Worm (Caenorhabditis elegans) whole organism, young adult: ENCODE measurements around the gene srp-2.

Experiments used
- B0019.2 ChIP-seq: fragments of 200-800 bp; sonication (Bioruptor generic); conservative IDR thresholded peaks from 2 replicates; pipeline ENCODE4 v1.3.6; 2022; ENCODE audit warnings: missing genetic modification reagents, missing genetic modification characterization, missing compliant biosample characterization
- B0035.1 ChIP-seq: sonication (generic microtip); optimal IDR thresholded peaks from 2 replicates; lab custom pipeline; 2016; ENCODE audit warnings: missing genetic modification characterization, mild to moderate bottlenecking, missing compliant biosample characterization, missing genotype, missing genetic modification reagents
- B0336.3 ChIP-seq: fragments of 200-800 bp; sonication (Bioruptor generic); IDR thresholded peaks from 2 replicates; pipeline ENCODE4 v1.3.6; 2022; ENCODE audit warnings: missing genetic modification characterization, missing compliant biosample characterization
- F10E7.11 ChIP-seq: sonication (generic microtip); optimal IDR thresholded peaks from 2 replicates; lab custom pipeline; 2017; ENCODE audit warnings: mild to moderate bottlenecking, missing genetic modification characterization, moderate library complexity, missing compliant biosample characterization
- F22D6.2 ChIP-seq: sonication (generic microtip); optimal IDR thresholded peaks from 2 replicates; lab custom pipeline; 2016; ENCODE audit warnings: mild to moderate bottlenecking, missing genetic modification characterization, missing compliant biosample characterization
- F39B2.1 ChIP-seq: fragments of 200-800 bp; sonication (Bioruptor generic); IDR thresholded peaks from 2 replicates; pipeline ENCODE4 v1.3.6; 2022; ENCODE audit warnings: missing genetic modification reagents, missing genetic modification characterization, missing compliant biosample characterization
- F49E8.2 ChIP-seq: sonication (generic microtip); optimal IDR thresholded peaks from 3 replicates; lab custom pipeline; 2017; ENCODE audit warnings: missing genetic modification characterization, mild to moderate bottlenecking, missing compliant biosample characterization, antibody characterized with exemption, moderate library complexity; ENCODE audit not compliant: insufficient read depth
- F57A8.1 ChIP-seq: fragments of 200-800 bp; sonication (Bioruptor generic); optimal IDR thresholded peaks from 2 replicates; lab custom pipeline; 2018; ENCODE audit warnings: mild to moderate bottlenecking, missing genetic modification characterization, moderate library complexity, missing compliant biosample characterization
- K11D2.4 ChIP-seq: fragments of 200-800 bp; sonication (Bioruptor generic); IDR thresholded peaks from 2 replicates; pipeline ENCODE4 v1.3.6; 2022; ENCODE audit warnings: missing genetic modification reagents, missing genetic modification characterization, missing compliant biosample characterization
- Y53G8AR.9 ChIP-seq: fragments of 200-800 bp; sonication (Bioruptor generic); conservative IDR thresholded peaks from 2 replicates; pipeline ENCODE4 v1.3.6; 2022; ENCODE audit warnings: missing genetic modification reagents, missing genetic modification characterization, missing compliant biosample characterization
- Y67H2A.10 ChIP-seq: fragments of 200-800 bp; sonication (Bioruptor generic); conservative IDR thresholded peaks from 2 replicates; pipeline ENCODE4 v1.3.6; 2022; ENCODE audit warnings: missing genetic modification reagents, missing genetic modification characterization, missing compliant biosample characterization
- akir-1 ChIP-seq: fragments of 200-800 bp; sonication (Bioruptor generic); optimal IDR thresholded peaks from 2 replicates; lab custom pipeline; 2018; ENCODE audit warnings: mild to moderate bottlenecking, missing genetic modification characterization, moderate library complexity, missing compliant biosample characterization
- aptf-2 ChIP-seq: fragments of 200-800 bp; sonication (Bioruptor generic); conservative IDR thresholded peaks from 2 replicates; pipeline ENCODE4 v1.3.6; 2022; ENCODE audit warnings: missing genetic modification reagents, missing genetic modification characterization, missing compliant biosample characterization
- atf-7 ChIP-seq: sonication (generic microtip); optimal IDR thresholded peaks from 2 replicates; lab custom pipeline; 2017; ENCODE audit warnings: mild to moderate bottlenecking, missing genetic modification characterization, missing compliant biosample characterization
- athp-1 ChIP-seq: sonication (generic microtip); optimal IDR thresholded peaks from 2 replicates; lab custom pipeline; 2017; ENCODE audit warnings: mild to moderate bottlenecking, missing genetic modification characterization, missing compliant biosample characterization
- bed-2 ChIP-seq: fragments of 200-800 bp; sonication (Bioruptor generic); IDR thresholded peaks from 2 replicates; pipeline ENCODE4 v1.3.6; 2022; ENCODE audit warnings: missing genetic modification reagents, missing genetic modification characterization, missing compliant biosample characterization
- ceh-100 ChIP-seq: fragments of 200-800 bp; sonication (Bioruptor generic); IDR thresholded peaks from 2 replicates; pipeline ENCODE4 v1.3.6; 2022; ENCODE audit warnings: missing genetic modification reagents, missing genetic modification characterization, missing compliant biosample characterization
- ceh-58 ChIP-seq: fragments of 200-800 bp; sonication (Bioruptor generic); IDR thresholded peaks from 2 replicates; pipeline ENCODE4 v1.3.6; 2022; ENCODE audit warnings: missing genetic modification characterization, missing compliant biosample characterization
- chd-7 ChIP-seq: sonication (generic microtip); optimal IDR thresholded peaks from 2 replicates; lab custom pipeline; 2016; ENCODE audit warnings: mild to moderate bottlenecking, missing genetic modification characterization, moderate library complexity, missing compliant biosample characterization
- die-1 ChIP-seq: sonication (generic microtip); optimal IDR thresholded peaks from 2 replicates; lab custom pipeline; 2016; ENCODE audit warnings: missing genotype, mild to moderate bottlenecking, missing genetic modification characterization, missing compliant biosample characterization
- egl-18 ChIP-seq: fragments of 200-800 bp; sonication (Bioruptor generic); IDR thresholded peaks from 2 replicates; pipeline ENCODE4 v1.3.6; 2022; ENCODE audit warnings: missing genetic modification reagents, missing genetic modification characterization, missing compliant biosample characterization
- egl-44 ChIP-seq: fragments of 200-800 bp; sonication (Bioruptor generic); IDR thresholded peaks from 2 replicates; pipeline ENCODE4 v1.3.6; 2022; ENCODE audit warnings: missing genetic modification reagents, missing genetic modification characterization, missing compliant biosample characterization
- ekl-4 ChIP-seq: fragments of 200-800 bp; sonication (Bioruptor generic); IDR thresholded peaks from 2 replicates; pipeline ENCODE4 v1.3.6; 2022; ENCODE audit warnings: missing genetic modification reagents, missing genetic modification characterization, missing compliant biosample characterization
- him-1 ChIP-seq: sonication (generic microtip); optimal IDR thresholded peaks from 2 replicates; lab custom pipeline; 2016; ENCODE audit warnings: missing genotype, missing genetic modification reagents, missing genetic modification characterization, missing compliant biosample characterization
- hlh-12 ChIP-seq: sonication (generic microtip); optimal IDR thresholded peaks from 2 replicates; lab custom pipeline; 2016; ENCODE audit warnings: missing genetic modification characterization, missing compliant biosample characterization
- lin-26 ChIP-seq: fragments of 200-800 bp; sonication (Bioruptor generic); IDR thresholded peaks from 2 replicates; pipeline ENCODE4 v1.3.6; 2022; ENCODE audit warnings: missing genetic modification reagents, missing genetic modification characterization, missing compliant biosample characterization
- lin-35 ChIP-seq, 3 experiments: fragments of 150-350 bp in 2 of 3; sonication (generic microtip) in 1 of 3; optimal IDR thresholded peaks; 2 replicates each; lab custom pipeline; 2014 to 2018; ENCODE audit warnings: missing biosample characterization in 3 of 3, missing genetic modification characterization in 3 of 3, missing genetic modification reagents in 3 of 3
- lin-40 ChIP-seq: sonication (generic microtip); optimal IDR thresholded peaks from 2 replicates; lab custom pipeline; 2016; ENCODE audit warnings: missing genetic modification characterization, mild to moderate bottlenecking, missing compliant biosample characterization, missing genotype, missing genetic modification reagents
- madf-3 ChIP-seq: fragments of 200-800 bp; sonication (Bioruptor generic); IDR thresholded peaks from 2 replicates; pipeline ENCODE4 v1.3.6; 2022; ENCODE audit warnings: missing genetic modification reagents, missing genetic modification characterization, missing compliant biosample characterization
- madf-6 ChIP-seq: fragments of 200-800 bp; sonication (Bioruptor generic); IDR thresholded peaks from 2 replicates; pipeline ENCODE4 v1.3.6; 2022; ENCODE audit warnings: missing genetic modification reagents, missing genetic modification characterization, missing compliant biosample characterization
- mel-28 ChIP-seq: sonication (generic microtip); optimal IDR thresholded peaks from 2 replicates; lab custom pipeline; 2016; ENCODE audit warnings: borderline replicate concordance, mild to moderate bottlenecking, missing genetic modification characterization, missing compliant biosample characterization
- mxl-1 ChIP-seq: sonication (generic microtip); optimal IDR thresholded peaks from 2 replicates; lab custom pipeline; 2016; ENCODE audit warnings: missing genetic modification characterization, missing compliant biosample characterization
- nfya-1 ChIP-seq: sonication (generic microtip); optimal IDR thresholded peaks from 2 replicates; lab custom pipeline; 2017; ENCODE audit warnings: antibody characterized with exemption, missing compliant biosample characterization, missing genetic modification characterization, borderline replicate concordance; ENCODE audit not compliant: insufficient read depth
- nhr-179 ChIP-seq: sonication (generic microtip); optimal IDR thresholded peaks from 2 replicates; lab custom pipeline; 2016; ENCODE audit warnings: mild to moderate bottlenecking, missing genetic modification characterization, missing compliant biosample characterization
- nhr-27 ChIP-seq: fragments of 200-800 bp; sonication (Bioruptor generic); optimal IDR thresholded peaks from 2 replicates; lab custom pipeline; 2018; ENCODE audit warnings: mild to moderate bottlenecking, missing genetic modification characterization, moderate library complexity, missing compliant biosample characterization
- nhr-90 ChIP-seq: sonication (generic microtip); optimal IDR thresholded peaks from 2 replicates; lab custom pipeline; 2016; ENCODE audit warnings: missing genotype, mild to moderate bottlenecking, missing genetic modification characterization, missing compliant biosample characterization
- pbrm-1 ChIP-seq: fragments of 200-800 bp; sonication (Bioruptor generic); IDR thresholded peaks from 2 replicates; pipeline ENCODE4 v1.3.6; 2022; ENCODE audit warnings: missing genetic modification reagents, missing genetic modification characterization, missing compliant biosample characterization
- repo-1 ChIP-seq: sonication (generic microtip); optimal IDR thresholded peaks from 2 replicates; lab custom pipeline; 2017; ENCODE audit warnings: mild to moderate bottlenecking, missing genetic modification characterization, missing compliant biosample characterization
- snpc-1.1 ChIP-seq: sonication (generic microtip); optimal IDR thresholded peaks from 2 replicates; lab custom pipeline; 2017; ENCODE audit warnings: missing genetic modification characterization, mild to moderate bottlenecking, missing compliant biosample characterization, antibody characterized with exemption, moderate library complexity, missing genotype, missing genetic modification reagents; ENCODE audit not compliant: insufficient read depth
- snpc-1.3 ChIP-seq: sonication (generic microtip); optimal IDR thresholded peaks from 2 replicates; lab custom pipeline; 2017; ENCODE audit warnings: missing genetic modification characterization, mild to moderate bottlenecking, missing compliant biosample characterization, antibody characterized with exemption, moderate library complexity, missing genotype, missing genetic modification reagents; ENCODE audit not compliant: insufficient read depth
- snpc-3.4 ChIP-seq: sonication (generic microtip); optimal IDR thresholded peaks from 2 replicates; lab custom pipeline; 2017; ENCODE audit warnings: missing genetic modification characterization, mild to moderate bottlenecking, missing compliant biosample characterization, antibody characterized with exemption, moderate library complexity, missing genotype, missing genetic modification reagents
- tbp1 ChIP-seq: fragments of 200-800 bp; sonication (Bioruptor generic); optimal IDR thresholded peaks from 2 replicates; lab custom pipeline; 2018; ENCODE audit warnings: mild to moderate bottlenecking, missing genetic modification characterization, missing compliant biosample characterization
- tbx-9 ChIP-seq: sonication (generic microtip); optimal IDR thresholded peaks from 2 replicates; lab custom pipeline; 2016; ENCODE audit warnings: borderline replicate concordance, missing genetic modification characterization, inconsistent platforms, missing compliant biosample characterization
- zfh-2 ChIP-seq: fragments of 200-800 bp; sonication (Bioruptor generic); conservative IDR thresholded peaks from 2 replicates; pipeline ENCODE4 v1.3.6; 2022; ENCODE audit warnings: missing genetic modification reagents, missing genetic modification characterization, missing compliant biosample characterization
- ztf-18 ChIP-seq: sonication (generic microtip); optimal IDR thresholded peaks from 2 replicates; lab custom pipeline; 2016; ENCODE audit warnings: missing genotype, mild to moderate bottlenecking, missing genetic modification characterization, missing compliant biosample characterization
- ztf-26 ChIP-seq: sonication (generic microtip); optimal IDR thresholded peaks from 2 replicates; lab custom pipeline; 2017; ENCODE audit warnings: missing genetic modification characterization, missing compliant biosample characterization
- ztf-28 ChIP-seq: fragments of 200-800 bp; sonication (Bioruptor generic); IDR thresholded peaks from 2 replicates; pipeline ENCODE4 v1.3.6; 2022; ENCODE audit warnings: missing genetic modification reagents, missing genetic modification characterization, missing compliant biosample characterization
- ztf-3 ChIP-seq: fragments of 200-800 bp; sonication (Bioruptor generic); optimal IDR thresholded peaks from 2 replicates; lab custom pipeline; 2018; ENCODE audit warnings: mild to moderate bottlenecking, missing genetic modification characterization, missing compliant biosample characterization
- ztf-6 ChIP-seq: fragments of 200-800 bp; sonication (Bioruptor generic); IDR thresholded peaks from 2 replicates; pipeline ENCODE4 v1.3.6; 2022; ENCODE audit warnings: missing genetic modification reagents, missing genetic modification characterization, missing compliant biosample characterization

Gene srp-2

DNA sequence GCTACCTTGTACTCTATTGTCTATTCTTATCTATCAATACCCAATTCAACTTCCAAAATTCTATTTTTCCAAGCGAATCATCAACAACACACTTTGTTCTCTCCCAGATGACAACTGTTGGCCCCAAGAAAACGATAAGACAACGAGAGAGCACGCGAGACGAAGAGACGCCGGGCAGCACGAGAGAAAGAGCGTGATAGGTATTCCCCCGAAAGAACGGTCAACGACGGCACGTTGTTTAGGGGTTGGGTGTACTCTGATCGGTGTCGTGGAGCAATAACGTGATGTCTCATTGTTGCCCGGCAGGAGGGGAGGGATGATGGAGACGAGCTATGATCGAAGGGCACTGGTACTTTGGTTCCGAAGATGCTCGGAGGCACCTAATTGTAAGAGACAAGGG lies 31.1 kb upstream of the srp-2 start (continued):
- peak; percentile 83 for TF ChIP-seq ztf-26 (tag; lab: Kevin White, UChicago)
- TF ChIP-seq zfh-2 (GFP tag; lab: Robert Waterston, UW) = peak; percentile 81
- peak; percentile 84 for TF ChIP-seq K11D2.4 (GFP tag; lab: Robert Waterston, UW)
- TF ChIP-seq ekl-4 (GFP tag; lab: Robert Waterston, UW) = peak; percentile 78
- peak; percentile 79 for TF ChIP-seq nhr-90 (tag; lab: Kevin White, UChicago)
- TF ChIP-seq lin-40 (tag; lab: Kevin White, UChicago) = peak; percentile 75
- peak; percentile 64; the same call in 1 of the 2 replicates for TF ChIP-seq madf-3 (GFP tag; lab: Robert Waterston, UW)
- TF ChIP-seq lin-35 (GFP tag; optimal IDR thresholded peaks at IDR 0.05; lab: Kevin White, UChicago) = peak in 1 of 3 experiments; percentile 29
- TF ChIP-seq ceh-100 (GFP tag; lab: Robert Waterston, UW) = no peak
- TF ChIP-seq bed-2 (GFP tag; lab: Robert Waterston, UW) = no peak
- no peak for TF ChIP-seq hlh-12
- peak; percentile 18 for TF ChIP-seq athp-1
- TF ChIP-seq madf-6 (GFP tag; lab: Robert Waterston, UW) = 0 out of 2 replicates have a peak, but pooled peaks have one; percentile 31
- no peak for TF ChIP-seq F49E8.2
- peak; percentile 77 for TF ChIP-seq pbrm-1 (GFP tag; lab: Robert Waterston, UW)
- TF ChIP-seq die-1 = peak; percentile 57
- TF ChIP-seq akir-1 (GFP tag; lab: Kevin White, UChicago) = no peak
- no peak for TF ChIP-seq ztf-3
- TF ChIP-seq B0035.1 (tag; lab: Kevin White, UChicago) = peak; percentile 32
- TF ChIP-seq atf-7 (tag; lab: Kevin White, UChicago) = peak; percentile 93
- TF ChIP-seq F39B2.1 (GFP tag; lab: Robert Waterston, UW) = no peak
- peak; percentile 75; the same call in 1 of the 2 replicates for TF ChIP-seq Y53G8AR.9
- TF ChIP-seq snpc-1.1 (tag; lab: Kevin White, UChicago) = no peak
- TF ChIP-seq egl-44 (GFP tag; lab: Robert Waterston, UW) = peak; percentile 88; the same call in 1 of the 2 replicates
- TF ChIP-seq chd-7 (tag; lab: Kevin White, UChicago) = peak; percentile 93
- no peak for TF ChIP-seq him-1 (tag; lab: Kevin White, UChicago)
- no peak for TF ChIP-seq aptf-2 (GFP tag; lab: Robert Waterston, UW)
- no peak for TF ChIP-seq nfya-1 (tag; lab: Kevin White, UChicago)
- TF ChIP-seq ztf-6 (GFP tag; lab: Robert Waterston, UW) = no peak
- TF ChIP-seq B0336.3 (GFP tag; lab: Robert Waterston, UW) = peak; percentile 96
- TF ChIP-seq ceh-58 = no peak
- TF ChIP-seq mxl-1 (tag; lab: Kevin White, UChicago) = no peak
- no peak for TF ChIP-seq Y67H2A.10
- TF ChIP-seq ztf-28 (GFP tag; lab: Robert Waterston, UW) = no peak
- TF ChIP-seq nhr-179 (tag; lab: Kevin White, UChicago) = no peak
- no peak for TF ChIP-seq F10E7.11 (tag; lab: Kevin White, UChicago)
- peak; percentile 63 for TF ChIP-seq tbp1 (GFP tag; lab: Kevin White, UChicago)

ce11 chrV:736171-736570 lies 26.3 kb upstream of the srp-2 start, which contains the start of gene srj-25:
Gene srj-25 (minus strand): TSS chrV:736271.
- TF ChIP-seq Y53G8AR.9 (no peak), F57A8.1 (GFP tag; lab: Kevin White, UChicago) (no peak), repo-1 (tag; lab: Kevin White, UChicago) (no peak), lin-26 (GFP tag; lab: Robert Waterston, UW) (no peak), mel-28 (tag; lab: Kevin White, UChicago) (no peak), F22D6.2 (no peak), snpc-1.3 (no peak), die-1 (no peak), snpc-3.4 (tag; lab: Kevin White, UChicago) (no peak), madf-3 (GFP tag; lab: Robert Waterston, UW) (no peak), egl-18 (GFP tag; lab: Robert Waterston, UW) (no peak), B0019.2 (GFP tag; lab: Robert Waterston, UW) (no peak), ztf-18 (tag; lab: Kevin White, UChicago) (no peak), chd-7 (tag; lab: Kevin White, UChicago) (no peak), tbx-9 (tag; lab: Kevin White, UChicago) (no peak), nhr-27 (tag; lab: Kevin White, UChicago) (no peak)
